Worm (Caenorhabditis elegans): ENCODE measurements around the gene F01D4.5.

DNA sequence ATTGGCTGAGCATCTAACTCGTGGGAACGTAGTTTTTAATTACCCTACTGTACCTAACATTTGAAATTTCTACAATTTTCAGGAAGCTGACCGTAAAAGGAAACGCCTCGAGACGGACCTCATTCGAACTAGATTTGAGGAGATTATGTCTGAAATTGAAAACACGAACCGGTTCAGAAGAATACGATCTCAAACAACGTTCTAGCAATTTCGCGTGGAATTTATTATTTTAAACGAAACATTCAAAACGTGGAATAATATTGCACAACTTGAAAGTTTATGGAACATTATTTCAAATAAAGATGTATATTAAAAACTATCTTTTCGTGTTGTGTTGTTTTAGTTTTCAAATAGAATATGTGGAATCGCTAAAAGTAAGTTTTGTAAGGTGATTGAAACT lies 39.9 kb downstream of the F01D4.5 start, which contains the start of gene F13B12.7:
- TF ChIP-seq madf-10 (tag; optimal IDR thresholded peaks at IDR 0.05), result no peak
- no peak for TF ChIP-seq pha-4 (tag; optimal IDR thresholded peaks at IDR 0.05)
- no peak for TF ChIP-seq lin-26 (GFP tag; IDR thresholded peaks at IDR 0.05)
